Worm (Caenorhabditis elegans): ENCODE results near the gene F43B10.1.

Gene F43B10.1

DNA sequence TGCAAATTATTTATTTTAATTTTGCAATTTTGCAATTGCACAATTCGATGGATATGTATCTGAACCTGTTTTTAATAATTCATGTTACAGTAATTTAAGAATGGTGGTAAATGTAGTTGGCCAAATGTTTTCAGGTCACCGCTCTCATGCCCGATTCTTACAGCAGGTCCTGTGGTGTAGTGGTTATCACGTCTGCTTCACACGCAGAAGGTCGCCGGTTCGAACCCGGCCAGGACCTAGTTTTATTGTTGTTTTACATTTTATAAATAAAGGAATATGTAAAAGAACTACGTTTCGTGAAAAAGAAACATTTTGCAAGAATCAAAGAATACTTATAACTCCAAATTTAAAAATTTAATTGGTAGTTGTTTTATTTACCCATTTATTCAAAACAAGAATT, 72.4 kb downstream of the F43B10.1 start (continued):
- TF ChIP-seq madf-3 (GFP tag; IDR thresholded peaks at IDR 0.05) (no peak), chd-7 (tag; optimal IDR thresholded peaks at IDR 0.05) (peak; percentile 23), ama-1 (optimal IDR thresholded peaks at IDR 0.05) (no peak), ama-1 (GFP tag; optimal IDR thresholded peaks at IDR 0.05) (peak in 1 of 2 experiments; percentile 27), mcd-1 (GFP tag; IDR thresholded peaks at IDR 0.05) (peak; percentile 33; the same call in 1 of the 2 replicates), Y56A3A.18 (GFP tag; IDR thresholded peaks at IDR 0.05) (peak; percentile 31; the same call in 1 of the 2 replicates), nhr-27 (tag; optimal IDR thresholded peaks at IDR 0.05) (no peak), somi-1 (GFP tag; optimal IDR thresholded peaks at IDR 0.05) (no peak), fkh-3 (tag; optimal IDR thresholded peaks at IDR 0.05) (no peak), ZK185.1 (tag; optimal IDR thresholded peaks at IDR 0.05; ENCODE audit: poor library complexity, severe bottlenecking) (peak; percentile 38), F57A8.1 (GFP tag; optimal IDR thresholded peaks at IDR 0.05) (no peak), snpc-3.4 (tag; optimal IDR thresholded peaks at IDR 0.05) (peak; percentile 65), cebp-2 (GFP tag; IDR thresholded peaks at IDR 0.05) (0 out of 2 replicates have a peak, but pooled peaks have one; percentile 39), mxl-1 (tag; optimal IDR thresholded peaks at IDR 0.05) (peak; percentile 14), ztf-25 (GFP tag; IDR thresholded peaks at IDR 0.05) (peak; percentile 60; the same call in 1 of the 2 replicates), ztf-22 (GFP tag; optimal IDR thresholded peaks at IDR 0.05) (no peak), athp-1 (tag; optimal IDR thresholded peaks at IDR 0.05) (no peak), ztf-3 (GFP tag; optimal IDR thresholded peaks at IDR 0.05) (no peak), rpc-1 (optimal IDR thresholded peaks at IDR 0.05) (peak; percentile 70), rpc-1 (tag; optimal IDR thresholded peaks at IDR 0.05) (peak; percentile 80), pbrm-1 (GFP tag; IDR thresholded peaks at IDR 0.05) (peak; percentile 82), nfya-2 (GFP tag; IDR thresholded peaks at IDR 0.05) (no peak), D2030.7 (GFP tag; IDR thresholded peaks at IDR 0.05) (peak; percentile 69), ztf-6 (GFP tag; IDR thresholded peaks at IDR 0.05) (no peak), him-1 (tag; optimal IDR thresholded peaks at IDR 0.05) (peak; percentile 58), ceh-40 (GFP tag; IDR thresholded peaks at IDR 0.05) (no peak), hmg-1.2 (GFP tag; IDR thresholded peaks at IDR 0.05) (peak; percentile 54), nhr-90 (tag; optimal IDR thresholded peaks at IDR 0.05) (peak; percentile 33), lsl-1 (GFP tag; optimal IDR thresholded peaks at IDR 0.05) (no peak), nhr-80 (tag; optimal IDR thresholded peaks at IDR 0.05) (no peak), bed-1 (GFP tag; IDR thresholded peaks at IDR 0.05) (no peak), lsy-27 (tag; optimal IDR thresholded peaks at IDR 0.05; ENCODE audit: borderline replicate concordance, insufficient read depth) (peak; percentile 62), B0261.1 (tag; optimal IDR thresholded peaks at IDR 0.05) (peak; percentile 64), madf-6 (GFP tag; IDR thresholded peaks at IDR 0.05) (no peak), madf-10 (tag; optimal IDR thresholded peaks at IDR 0.05) (no peak), F10E7.11 (tag; optimal IDR thresholded peaks at IDR 0.05) (no peak), snpc-4 (GFP tag; optimal IDR thresholded peaks at IDR 0.05) (peak; percentile 20), snpc-4 (tag; optimal IDR thresholded peaks at IDR 0.05) (peak in 1 of 4 experiments; percentile 69), dpl-1 (GFP tag; optimal IDR thresholded peaks at IDR 0.05) (peak; percentile 0)

DNA sequence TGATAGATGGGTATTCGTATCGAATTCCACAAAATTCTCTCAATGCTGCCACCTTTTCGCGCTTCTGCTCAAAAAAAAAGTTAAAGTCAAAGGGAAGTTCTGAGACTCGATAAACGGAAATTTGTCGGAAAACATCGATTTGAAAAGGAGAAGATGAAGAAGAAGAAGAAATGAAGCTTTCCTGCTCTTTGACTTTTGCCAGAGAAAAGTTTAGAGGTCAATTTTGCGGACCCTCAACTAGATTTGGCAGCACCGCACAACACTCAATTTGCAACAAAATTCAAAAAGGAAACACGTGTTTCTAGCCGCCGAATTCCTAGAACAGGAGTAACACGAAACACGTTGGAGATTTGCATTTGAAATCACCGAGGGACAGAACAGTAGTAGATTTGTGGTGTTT, 74.5 kb downstream of the F43B10.1 start:
- TF ChIP-seq F37B4.10 (GFP tag; IDR thresholded peaks at IDR 0.05) = no peak
- TF ChIP-seq ceh-91 (GFP tag; IDR thresholded peaks at IDR 0.05) = no peak
- no peak for TF ChIP-seq lin-54 (GFP tag; optimal IDR thresholded peaks at IDR 0.05)
- no peak for TF ChIP-seq ztf-25 (GFP tag; IDR thresholded peaks at IDR 0.05)
- TF ChIP-seq attf-5 (GFP tag; optimal IDR thresholded peaks at IDR 0.05) = no peak
- TF ChIP-seq bed-2 (GFP tag; IDR thresholded peaks at IDR 0.05) = no peak
- no peak for TF ChIP-seq unc-130 (GFP tag; optimal IDR thresholded peaks at IDR 0.05)

Data from whole organism, young adult.